Worm (Caenorhabditis elegans) whole organism, L4 larva: ENCODE measurements around the gene Y46G5A.34.
"Not testable (repeated sequence)": the region's sequence is repeated elsewhere in the genome, so short reads cannot be mapped to it uniquely, and the experiment has no call there.

Experiments
- F49E8.2 ChIP-seq: sonication (generic microtip); optimal IDR thresholded peaks from 2 replicates; lab custom pipeline; 2016; ENCODE audit warnings: missing compliant biosample characterization, mild to moderate bottlenecking, missing genetic modification characterization, borderline replicate concordance
- R02D3.7 ChIP-seq: fragments of 150-350 bp; sonication (generic microtip); optimal IDR thresholded peaks from 3 replicates; lab custom pipeline; 2014; ENCODE audit warnings: missing biosample characterization, missing genetic modification characterization
- T20F7.1 ChIP-seq: fragments of 200-800 bp; sonication (Bioruptor generic); optimal IDR thresholded peaks from 2 replicates; lab custom pipeline; 2018; ENCODE audit warnings: mild to moderate bottlenecking, missing genetic modification characterization, missing compliant biosample characterization
- Y105C5A.15 ChIP-seq: fragments of 200-800 bp; sonication (Bioruptor generic); IDR thresholded peaks from 2 replicates; pipeline ENCODE4 v1.3.6; 2022; ENCODE audit warnings: missing genetic modification characterization, missing compliant biosample characterization
- Y48G9A.11 ChIP-seq: fragments of 200-800 bp; sonication (Bioruptor generic); IDR thresholded peaks from 2 replicates; pipeline ENCODE4 v1.3.6; 2022; ENCODE audit warnings: missing genetic modification reagents, missing genetic modification characterization, missing compliant biosample characterization
- aha-1 ChIP-seq: fragments of 150-350 bp; peaks from one replicate; lab custom pipeline; 2014; ENCODE audit warnings: missing biosample characterization, missing genetic modification characterization
- aly-2 ChIP-seq: sonication (generic microtip); optimal IDR thresholded peaks from 2 replicates; lab custom pipeline; 2018; ENCODE audit warnings: missing biosample characterization, missing genetic modification characterization
- ama-1 ChIP-seq: fragments of 150-350 bp; optimal IDR thresholded peaks from 2 replicates; lab custom pipeline; 2014; ENCODE audit warnings: inconsistent platforms, mixed read lengths
- ceh-82 ChIP-seq: sonication (generic microtip); optimal IDR thresholded peaks from 2 replicates; lab custom pipeline; 2017; ENCODE audit warnings: missing biosample characterization, missing genetic modification characterization
- daf-19 ChIP-seq: fragments of 200-800 bp; sonication (Bioruptor generic); conservative IDR thresholded peaks from 2 replicates; pipeline ENCODE4 v1.3.6; 2022; ENCODE audit warnings: missing genetic modification characterization, missing compliant biosample characterization
- dmd-8 ChIP-seq: fragments of 200-800 bp; sonication (Bioruptor generic); IDR thresholded peaks from 2 replicates; pipeline ENCODE4 v1.3.6; 2022; ENCODE audit warnings: missing genetic modification characterization, missing compliant biosample characterization
- dpl-1 ChIP-seq: fragments of 150-350 bp; optimal IDR thresholded peaks from 2 replicates; lab custom pipeline; 2014; ENCODE audit warnings: missing biosample characterization, missing genetic modification reagents, missing genetic modification characterization
- dve-1 ChIP-seq: sonication (generic microtip); optimal IDR thresholded peaks from 2 replicates; lab custom pipeline; 2017; ENCODE audit warnings: antibody characterized with exemption, mild to moderate bottlenecking, missing genetic modification characterization, missing compliant biosample characterization; ENCODE audit not compliant: insufficient read depth
- egl-27 ChIP-seq: sonication (generic microtip); optimal IDR thresholded peaks from 3 replicates; lab custom pipeline; 2017; ENCODE audit warnings: missing biosample characterization, missing genetic modification reagents, missing genetic modification characterization
- gei-8 ChIP-seq: fragments of 200-800 bp; sonication (Bioruptor generic); optimal IDR thresholded peaks from 2 replicates; lab custom pipeline; 2018; ENCODE audit warnings: mild to moderate bottlenecking, missing genetic modification characterization, missing compliant biosample characterization
- lim-7 ChIP-seq: fragments of 200-800 bp; sonication (Bioruptor generic); IDR thresholded peaks from 2 replicates; pipeline ENCODE4 v1.3.6; 2022; ENCODE audit warnings: missing genetic modification characterization, missing compliant biosample characterization
- lin-1 ChIP-seq: fragments of 200-800 bp; sonication (Bioruptor generic); IDR thresholded peaks from 2 replicates; pipeline ENCODE4 v1.3.6; 2022; ENCODE audit warnings: missing genetic modification reagents, missing genetic modification characterization, missing compliant biosample characterization
- lin-38 ChIP-seq: fragments of 200-800 bp; sonication (Bioruptor generic); IDR thresholded peaks from 2 replicates; pipeline ENCODE4 v1.3.6; 2022; ENCODE audit warnings: missing genetic modification reagents, missing genetic modification characterization, missing compliant biosample characterization
- lsy-2 ChIP-seq, 2 experiments: fragments of 150-350 bp in 1 of 2; sonication (generic microtip) in 1 of 2; optimal IDR thresholded peaks; 2 replicates each; lab custom pipeline; 2014 to 2017; ENCODE audit warnings: missing biosample characterization in 2 of 2, missing genetic modification characterization in 2 of 2
- madf-5 ChIP-seq, 2 experiments: fragments of 200-800 bp; sonication (Bioruptor generic); IDR thresholded peaks; 2 replicates each; pipeline ENCODE4 v1.3.6; 2022; ENCODE audit warnings: missing compliant biosample characterization in 2 of 2, missing genetic modification characterization in 2 of 2
- mdl-1 ChIP-seq, 2 experiments: fragments of 150-350 bp in 1 of 2; sonication (generic microtip) in 1 of 2; optimal IDR thresholded peaks; 2 replicates each; lab custom pipeline; 2014 to 2017; ENCODE audit warnings: missing biosample characterization in 2 of 2, missing genetic modification characterization in 2 of 2
- mxl-2 ChIP-seq: fragments of 200-800 bp; sonication (Bioruptor generic); conservative IDR thresholded peaks from 2 replicates; pipeline ENCODE4 v1.3.6; 2022; ENCODE audit warnings: missing genetic modification reagents, missing genetic modification characterization, missing compliant biosample characterization
- mxl-3 ChIP-seq: fragments of 200-800 bp; sonication (Bioruptor generic); optimal IDR thresholded peaks from 2 replicates; lab custom pipeline; 2018; ENCODE audit warnings: mild to moderate bottlenecking, missing genetic modification characterization, missing compliant biosample characterization
- nhr-10 ChIP-seq: fragments of 150-350 bp; optimal IDR thresholded peaks from 2 replicates; lab custom pipeline; 2014; ENCODE audit warnings: missing biosample characterization, missing genetic modification characterization
- nhr-25 ChIP-seq: sonication (generic microtip); optimal IDR thresholded peaks from 2 replicates; lab custom pipeline; 2017; ENCODE audit warnings: missing genetic modification characterization, mild to moderate bottlenecking, missing compliant biosample characterization, antibody characterized with exemption, moderate library complexity, borderline replicate concordance; ENCODE audit not compliant: insufficient read depth
- nhr-41 ChIP-seq: fragments of 200-800 bp; sonication (Bioruptor generic); IDR thresholded peaks from 2 replicates; pipeline ENCODE4 v1.3.6; 2022; ENCODE audit warnings: missing genetic modification reagents, missing genetic modification characterization, missing compliant biosample characterization
- nhr-77 ChIP-seq: fragments of 150-350 bp; optimal IDR thresholded peaks from 2 replicates; lab custom pipeline; 2014; ENCODE audit warnings: missing biosample characterization, missing genetic modification characterization
- sdz-12 ChIP-seq: fragments of 200-800 bp; sonication (Bioruptor generic); optimal IDR thresholded peaks from 2 replicates; lab custom pipeline; 2018; ENCODE audit warnings: mild to moderate bottlenecking, missing genetic modification characterization, missing compliant biosample characterization
- set-16 ChIP-seq: fragments of 200-800 bp; sonication (Bioruptor generic); IDR thresholded peaks from 2 replicates; pipeline ENCODE4 v1.3.6; 2022; ENCODE audit warnings: missing genetic modification reagents, missing genetic modification characterization, missing compliant biosample characterization
- skn-1 ChIP-seq: fragments of 150-350 bp; optimal IDR thresholded peaks from 2 replicates; lab custom pipeline; 2014; ENCODE audit warnings: missing biosample characterization, missing genetic modification characterization
- snpc-4 ChIP-seq: fragments of 150-350 bp; optimal IDR thresholded peaks from 2 replicates; lab custom pipeline; 2014; ENCODE audit warnings: missing biosample characterization, missing genetic modification characterization
- tra-1 ChIP-seq: fragments of 200-800 bp; sonication (Bioruptor generic); IDR thresholded peaks from 2 replicates; pipeline ENCODE4 v1.3.6; 2022; ENCODE audit warnings: missing genetic modification reagents, missing genetic modification characterization, missing compliant biosample characterization
- unc-130 ChIP-seq: sonication (generic microtip); optimal IDR thresholded peaks from 2 replicates; lab custom pipeline; 2016; ENCODE audit warnings: missing genetic modification reagents, missing genetic modification characterization, missing compliant biosample characterization
- unc-62 ChIP-seq, 3 experiments: fragments of 150-350 bp in 1 of 3; sonication (generic microtip); optimal IDR thresholded peaks in 2 of 3; peaks in 1 of 3; 1 replicate in 1 of 3; 2 replicates in 2 of 3; lab custom pipeline; 2014 to 2017; ENCODE audit warnings: missing biosample characterization in 3 of 3, missing genetic modification characterization in 3 of 3, missing genetic modification reagents in 3 of 3, missing genotype in 1 of 3
- vab-7 ChIP-seq: fragments of 200-800 bp; sonication (Bioruptor generic); IDR thresholded peaks from 2 replicates; pipeline ENCODE4 v1.3.6; 2022; ENCODE audit warnings: missing genetic modification reagents, missing genetic modification characterization, missing compliant biosample characterization
- zfp-3 ChIP-seq: fragments of 200-800 bp; sonication (Bioruptor generic); conservative IDR thresholded peaks from 2 replicates; pipeline ENCODE4 v1.3.6; 2022; ENCODE audit warnings: missing genetic modification reagents, missing genetic modification characterization, missing compliant biosample characterization
- ztf-7 ChIP-seq: fragments of 150-350 bp; optimal IDR thresholded peaks from 2 replicates; lab custom pipeline; 2014; ENCODE audit warnings: missing biosample characterization, missing genetic modification characterization

Y46G5A.34 gene

DNA sequence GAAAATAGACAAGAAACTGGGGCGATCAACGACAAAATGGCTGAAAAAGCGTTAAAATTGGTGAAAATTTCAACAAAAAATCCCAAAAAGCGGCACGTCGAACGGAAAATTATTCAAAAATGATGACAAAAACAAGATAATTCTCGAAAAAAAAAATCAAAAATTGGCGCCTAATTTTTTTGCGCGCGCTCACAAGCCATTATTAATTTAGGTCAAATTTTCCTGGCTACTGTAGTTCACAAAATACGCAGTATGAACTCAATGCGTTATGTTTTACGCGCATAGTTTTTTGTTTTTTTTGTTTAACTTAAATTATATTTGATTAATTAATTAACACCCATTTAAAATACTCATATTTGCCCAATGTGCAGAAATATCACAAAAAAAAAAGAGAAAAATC is 37.2 kb upstream of the Y46G5A.34 start:
- peak; percentile 84 for TF ChIP-seq unc-130 (GFP tag; lab: Kevin White, UChicago)
- TF ChIP-seq mdl-1 (tag; optimal IDR thresholded peaks at IDR 0.05; lab: Kevin White, UChicago), result no peak
- TF ChIP-seq nhr-25, result no peak
- peak; percentile 82 for TF ChIP-seq Y48G9A.11 (GFP tag; lab: Robert Waterston, UW)
- no peak for TF ChIP-seq nhr-77 (tag; lab: Kevin White, UChicago)
- TF ChIP-seq lsy-2 (tag; optimal IDR thresholded peaks at IDR 0.05; lab: Kevin White, UChicago), result no peak
- TF ChIP-seq F49E8.2 (tag; lab: Kevin White, UChicago), result peak; percentile 65
- peak; percentile 42 for TF ChIP-seq aha-1 (tag; lab: Kevin White, UChicago)
- TF ChIP-seq set-16 (GFP tag; lab: Robert Waterston, UW), result no peak
- no peak for TF ChIP-seq nhr-41 (GFP tag; lab: Robert Waterston, UW)
- TF ChIP-seq, all 104 proteins: peak for 4

ce11 chrII:12749720-12750119 is 26.8 kb upstream of the Y46G5A.34 start:
- TF ChIP-seq dmd-8 (GFP tag; lab: Robert Waterston, UW), result peak; percentile 71
- peak; percentile 84 for TF ChIP-seq lim-7 (GFP tag; lab: Robert Waterston, UW)
- 0 out of 2 replicates have a peak, but pooled peaks have one; percentile 33 for TF ChIP-seq Y105C5A.15 (GFP tag; lab: Robert Waterston, UW)
- peak in 1 of 2 experiments; percentile 69; a peak in 1 of 4 replicates for TF ChIP-seq madf-5 (GFP tag; IDR thresholded peaks at IDR 0.05; lab: Robert Waterston, UW)
- peak; percentile 84 for TF ChIP-seq set-16 (GFP tag; lab: Robert Waterston, UW)

ce11 chrII:12753725-12754124 is 22.8 kb upstream of the Y46G5A.34 start, which contains the start of gene Y46G5A.39:
Gene Y46G5A.39 (minus strand): TSS chrII:12753825.
- TF ChIP-seq ama-1 (lab: Kevin White, UChicago); mxl-3 (GFP tag; lab: Kevin White, UChicago); ceh-82 (tag; lab: Kevin White, UChicago): not testable (repeated sequence)

- no peak for TF ChIP-seq nhr-10 (tag; lab: Kevin White, UChicago)
- no peak for TF ChIP-seq dve-1 (tag; lab: Kevin White, UChicago)
- no peak for TF ChIP-seq sdz-12 (GFP tag; lab: Kevin White, UChicago)
- no peak for TF ChIP-seq egl-27
- no peak for TF ChIP-seq aha-1 (tag; lab: Kevin White, UChicago)
- TF ChIP-seq gei-8 (GFP tag; lab: Kevin White, UChicago), result no peak
- no peak for TF ChIP-seq tra-1
- no peak for TF ChIP-seq set-16 (GFP tag; lab: Robert Waterston, UW)
- TF ChIP-seq dpl-1 (GFP tag; lab: Kevin White, UChicago), result no peak
- TF ChIP-seq, all 104 proteins: peak for 0
Observed at ce11 chrII:12756180-12756579, 20.3 kb upstream of the Y46G5A.34 start, which contains the start of the genes Y46G5A.7 and Y46G5A.8. Gene Y46G5A.7 (minus strand): TSS chrII:12756332. Gene Y46G5A.8 (plus strand): TSS chrII:12756338.

- no peak for TF ChIP-seq zfp-3 (GFP tag; lab: Robert Waterston, UW)
- TF ChIP-seq ztf-7, result no peak
- no peak for TF ChIP-seq unc-62 (GFP tag; optimal IDR thresholded peaks at IDR 0.05 in 1 of 2; lab: Kevin White, UChicago)
- no peak for TF ChIP-seq unc-62 (tag; optimal IDR thresholded peaks at IDR 0.05; lab: Kevin White, UChicago)
- TF ChIP-seq aly-2, result no peak
- TF ChIP-seq lin-1 (GFP tag; lab: Robert Waterston, UW), result no peak
- no peak for TF ChIP-seq mdl-1 (tag; optimal IDR thresholded peaks at IDR 0.05; lab: Kevin White, UChicago)
- no peak for TF ChIP-seq dve-1 (tag; lab: Kevin White, UChicago)
- no peak for TF ChIP-seq skn-1 (tag; lab: Kevin White, UChicago)
- TF ChIP-seq T20F7.1 (GFP tag; lab: Kevin White, UChicago), result no peak
- TF ChIP-seq R02D3.7 (tag; lab: Kevin White, UChicago), result no peak
- TF ChIP-seq snpc-4 (tag; lab: Kevin White, UChicago), result no peak
- TF ChIP-seq vab-7 (GFP tag; lab: Robert Waterston, UW), result no peak
- no peak for TF ChIP-seq lin-38 (GFP tag; lab: Robert Waterston, UW)
- TF ChIP-seq daf-19 (GFP tag; lab: Robert Waterston, UW), result no peak
- no peak for TF ChIP-seq mxl-2 (GFP tag; lab: Robert Waterston, UW)
Observed at ce11 chrII:12760497-12760896, 16.0 kb upstream of the Y46G5A.34 start, which contains the start of gene cnp-2. Gene cnp-2 (plus strand): TSS chrII:12760797.
